Worm (Caenorhabditis elegans) whole organism, L4 larva: ENCODE results near the gene Y75B8A.24.

Source experiments
- D1046.2 ChIP-seq: fragments of 200-800 bp; sonication (Bioruptor generic); IDR thresholded peaks from 2 replicates; pipeline ENCODE4 v1.3.6; 2022; ENCODE audit warnings: missing genetic modification characterization, missing compliant biosample characterization
- T26A8.4 ChIP-seq: fragments of 200-800 bp; sonication (Bioruptor generic); IDR thresholded peaks from 2 replicates; pipeline ENCODE4 v1.3.6; 2022; ENCODE audit warnings: missing genetic modification characterization, missing compliant biosample characterization
- Y48G9A.11 ChIP-seq: fragments of 200-800 bp; sonication (Bioruptor generic); IDR thresholded peaks from 2 replicates; pipeline ENCODE4 v1.3.6; 2022; ENCODE audit warnings: missing genetic modification reagents, missing genetic modification characterization, missing compliant biosample characterization
- Y5F2A.4 ChIP-seq: fragments of 200-800 bp; sonication (Bioruptor generic); optimal IDR thresholded peaks from 2 replicates; lab custom pipeline; 2018; ENCODE audit warnings: mild to moderate bottlenecking, missing genetic modification characterization, missing compliant biosample characterization
- Y75B8A.6 ChIP-seq: fragments of 200-800 bp; sonication (Bioruptor generic); IDR thresholded peaks from 2 replicates; pipeline ENCODE4 v1.3.6; 2022; ENCODE audit warnings: missing genetic modification reagents, missing genetic modification characterization, missing compliant biosample characterization
- aha-1 ChIP-seq: fragments of 150-350 bp; peaks from one replicate; lab custom pipeline; 2014; ENCODE audit warnings: missing biosample characterization, missing genetic modification characterization
- aly-2 ChIP-seq: sonication (generic microtip); optimal IDR thresholded peaks from 2 replicates; lab custom pipeline; 2018; ENCODE audit warnings: missing biosample characterization, missing genetic modification characterization
- arid-1 ChIP-seq: fragments of 200-800 bp; sonication (Bioruptor generic); conservative IDR thresholded peaks from 2 replicates; pipeline ENCODE4 v1.3.6; 2022; ENCODE audit warnings: missing genetic modification reagents, missing genetic modification characterization, missing compliant biosample characterization
- ceh-20 ChIP-seq: fragments of 200-800 bp; sonication (Bioruptor generic); IDR thresholded peaks from 2 replicates; pipeline ENCODE4 v1.3.6; 2022; ENCODE audit warnings: missing genetic modification reagents, missing genetic modification characterization, missing compliant biosample characterization
- ceh-32 ChIP-seq: sonication (generic microtip); optimal IDR thresholded peaks from 2 replicates; lab custom pipeline; 2016; ENCODE audit warnings: mild to moderate bottlenecking, missing genetic modification characterization, missing compliant biosample characterization; ENCODE audit not compliant: poor library complexity
- cey-2 ChIP-seq: sonication (generic microtip); optimal IDR thresholded peaks from 3 replicates; lab custom pipeline; 2017; ENCODE audit warnings: missing genetic modification characterization, mild to moderate bottlenecking, missing compliant biosample characterization, antibody characterized with exemption, borderline replicate concordance; ENCODE audit not compliant: insufficient read depth
- daf-12 ChIP-seq: fragments of 150-350 bp; optimal IDR thresholded peaks from 2 replicates; lab custom pipeline; 2014; ENCODE audit warnings: missing biosample characterization, missing genetic modification reagents, missing genetic modification characterization
- daf-8 ChIP-seq: fragments of 200-800 bp; sonication (Bioruptor generic); IDR thresholded peaks from 2 replicates; pipeline ENCODE4 v1.3.6; 2022; ENCODE audit warnings: missing genetic modification characterization, missing compliant biosample characterization
- hif-1 ChIP-seq, 2 experiments: sonication (generic microtip); optimal IDR thresholded peaks; 2 replicates each; lab custom pipeline; 2016 to 2017; ENCODE audit warnings: missing compliant biosample characterization in 2 of 2, missing genetic modification characterization in 2 of 2, missing genetic modification reagents in 2 of 2, missing genotype in 2 of 2, mild to moderate bottlenecking in 1 of 2
- lin-15B ChIP-seq: fragments of 150-350 bp; sonication (generic microtip); optimal IDR thresholded peaks from 3 replicates; lab custom pipeline; 2014; ENCODE audit warnings: missing biosample characterization, missing genetic modification characterization
- lin-39 ChIP-seq: fragments of 150-350 bp; optimal IDR thresholded peaks from 2 replicates; lab custom pipeline; 2014; ENCODE audit warnings: missing biosample characterization, missing genetic modification reagents, missing genetic modification characterization
- lsy-2 ChIP-seq, 2 experiments: fragments of 150-350 bp in 1 of 2; sonication (generic microtip) in 1 of 2; optimal IDR thresholded peaks; 2 replicates each; lab custom pipeline; 2014 to 2017; ENCODE audit warnings: missing biosample characterization in 2 of 2, missing genetic modification characterization in 2 of 2
- madf-9 ChIP-seq: fragments of 200-800 bp; sonication (Bioruptor generic); conservative IDR thresholded peaks from 2 replicates; pipeline ENCODE4 v1.3.6; 2022; ENCODE audit warnings: missing genetic modification reagents, missing genetic modification characterization, missing compliant biosample characterization
- nhr-10 ChIP-seq: fragments of 150-350 bp; optimal IDR thresholded peaks from 2 replicates; lab custom pipeline; 2014; ENCODE audit warnings: missing biosample characterization, missing genetic modification characterization
- nhr-102 ChIP-seq: sonication (generic microtip); optimal IDR thresholded peaks from 2 replicates; lab custom pipeline; 2016; ENCODE audit warnings: mild to moderate bottlenecking, missing genetic modification characterization, moderate library complexity, missing compliant biosample characterization
- nhr-11 ChIP-seq: fragments of 150-350 bp; optimal IDR thresholded peaks from 2 replicates; lab custom pipeline; 2014; ENCODE audit warnings: missing biosample characterization, missing genetic modification characterization
- nhr-42 ChIP-seq: fragments of 200-800 bp; sonication (Bioruptor generic); IDR thresholded peaks from 2 replicates; pipeline ENCODE4 v1.3.6; 2022; ENCODE audit warnings: missing genetic modification characterization, missing compliant biosample characterization
- nhr-6 ChIP-seq: fragments of 150-350 bp; optimal IDR thresholded peaks from 2 replicates; lab custom pipeline; 2014; ENCODE audit warnings: missing biosample characterization, missing genetic modification characterization
- php-3 ChIP-seq: fragments of 200-800 bp; sonication (Bioruptor generic); IDR thresholded peaks from 2 replicates; pipeline ENCODE4 v1.3.6; 2022; ENCODE audit warnings: missing genetic modification reagents, missing genetic modification characterization, missing compliant biosample characterization
- pqm-1 ChIP-seq: sonication (generic microtip); optimal IDR thresholded peaks from 2 replicates; lab custom pipeline; 2017; ENCODE audit warnings: missing biosample characterization, missing genetic modification characterization
- set-16 ChIP-seq: fragments of 200-800 bp; sonication (Bioruptor generic); IDR thresholded peaks from 2 replicates; pipeline ENCODE4 v1.3.6; 2022; ENCODE audit warnings: missing genetic modification reagents, missing genetic modification characterization, missing compliant biosample characterization
- unc-130 ChIP-seq: sonication (generic microtip); optimal IDR thresholded peaks from 2 replicates; lab custom pipeline; 2016; ENCODE audit warnings: missing genetic modification reagents, missing genetic modification characterization, missing compliant biosample characterization
- unc-39 ChIP-seq: sonication (generic microtip); optimal IDR thresholded peaks from 2 replicates; lab custom pipeline; 2017; ENCODE audit warnings: missing biosample characterization, missing genetic modification characterization
- unc-62 ChIP-seq, 3 experiments: fragments of 150-350 bp in 1 of 3; sonication (generic microtip); optimal IDR thresholded peaks in 2 of 3; peaks in 1 of 3; 1 replicate in 1 of 3; 2 replicates in 2 of 3; lab custom pipeline; 2014 to 2017; ENCODE audit warnings: missing biosample characterization in 3 of 3, missing genetic modification characterization in 3 of 3, missing genetic modification reagents in 3 of 3, missing genotype in 1 of 3
- zfp-3 ChIP-seq: fragments of 200-800 bp; sonication (Bioruptor generic); conservative IDR thresholded peaks from 2 replicates; pipeline ENCODE4 v1.3.6; 2022; ENCODE audit warnings: missing genetic modification reagents, missing genetic modification characterization, missing compliant biosample characterization
- zip-2 ChIP-seq: fragments of 150-350 bp; optimal IDR thresholded peaks from 2 replicates; lab custom pipeline; 2014; ENCODE audit warnings: missing biosample characterization, missing genetic modification characterization
- ztf-7 ChIP-seq: fragments of 150-350 bp; optimal IDR thresholded peaks from 2 replicates; lab custom pipeline; 2014; ENCODE audit warnings: missing biosample characterization, missing genetic modification characterization

Y75B8A.24 gene

ce11 chrIII:12218633-12219097 lies 54.9 kb downstream of the Y75B8A.24 start, which contains the start of the genes gex-4 and gphr-1 (continued):
- TF ChIP-seq lin-15B (tag; lab: Kevin White, UChicago) (no peak), unc-39 (tag; lab: Kevin White, UChicago) (no peak), nhr-10 (tag; lab: Kevin White, UChicago) (no peak), daf-12 (tag; lab: Kevin White, UChicago) (no peak), nhr-11 (tag; lab: Kevin White, UChicago) (no peak), lsy-2 (tag; optimal IDR thresholded peaks at IDR 0.05; lab: Kevin White, UChicago) (peak in 1 of 2 experiments; percentile 68), nhr-6 (tag; lab: Kevin White, UChicago) (no peak), aly-2 (tag; lab: Kevin White, UChicago) (no peak), nhr-102 (tag; lab: Kevin White, UChicago) (no peak), T26A8.4 (GFP tag; lab: Robert Waterston, UW) (no peak), zip-2 (tag; lab: Kevin White, UChicago) (no peak), daf-8 (GFP tag; lab: Robert Waterston, UW) (no peak), ztf-7 (tag; lab: Kevin White, UChicago) (peak; percentile 5), Y75B8A.6 (GFP tag; lab: Robert Waterston, UW) (no peak)

ce11 chrIII:12218078-12218477 lies 55.5 kb downstream of the Y75B8A.24 start:
- TF ChIP-seq aha-1 (peak; percentile 82), T26A8.4 (GFP tag; lab: Robert Waterston, UW) (no peak)

- TF ChIP-seq unc-130 (GFP tag; lab: Kevin White, UChicago) (no peak), arid-1 (no peak), D1046.2 (GFP tag; lab: Robert Waterston, UW) (no peak), daf-12 (tag; lab: Kevin White, UChicago) (no peak), php-3 (no peak), Y75B8A.6 (GFP tag; lab: Robert Waterston, UW) (no peak)
Measured at ce11 chrIII:12215596-12215995, 58.0 kb downstream of the Y75B8A.24 start, which contains the start of gene Y75B8A.13. TSS of gene Y75B8A.13 (minus strand) at chrIII:12215696.

- TF ChIP-seq zfp-3 (GFP tag; lab: Robert Waterston, UW): no peak
- no peak for TF ChIP-seq aly-2 (tag; lab: Kevin White, UChicago)
- TF ChIP-seq hif-1 (tag; optimal IDR thresholded peaks at IDR 0.05; lab: Kevin White, UChicago): no peak
- TF ChIP-seq Y48G9A.11 (GFP tag; lab: Robert Waterston, UW): no peak
- TF ChIP-seq set-16 (GFP tag; lab: Robert Waterston, UW): peak; percentile 71
- TF ChIP-seq madf-9 (GFP tag; lab: Robert Waterston, UW): no peak
- TF ChIP-seq aha-1: peak; percentile 71
- TF ChIP-seq Y5F2A.4 (GFP tag; lab: Kevin White, UChicago): no peak
- no peak for TF ChIP-seq lin-39 (tag; lab: Kevin White, UChicago)
- TF ChIP-seq unc-62 (GFP tag; optimal IDR thresholded peaks at IDR 0.05 in 1 of 2; lab: Kevin White, UChicago): peak in 1 of 2 experiments; percentile 55
- no peak for TF ChIP-seq unc-62 (tag; optimal IDR thresholded peaks at IDR 0.05; lab: Kevin White, UChicago)
- TF ChIP-seq pqm-1 (tag; lab: Kevin White, UChicago): no peak
- TF ChIP-seq nhr-42: no peak
- TF ChIP-seq cey-2: no peak
- TF ChIP-seq ceh-20 (GFP tag; lab: Robert Waterston, UW): no peak
Measured at ce11 chrIII:12207574-12207973, 66.0 kb downstream of the Y75B8A.24 start.

- TF ChIP-seq nhr-6 (tag; lab: Kevin White, UChicago): no peak
- TF ChIP-seq set-16 (GFP tag; lab: Robert Waterston, UW): peak; percentile 59
- no peak for TF ChIP-seq ceh-32 (tag; lab: Kevin White, UChicago)
- TF ChIP-seq D1046.2 (GFP tag; lab: Robert Waterston, UW): 0 out of 2 replicates have a peak, but pooled peaks have one; percentile 49
- TF ChIP-seq, all 104 proteins: peak for 2
Measured at ce11 chrIII:12205271-12205670, 68.3 kb downstream of the Y75B8A.24 start.
